Fruit fly (Drosophila melanogaster) whole organism, embryonic: ENCODE measurements around the gene CG43815.

ENCODE experiments used
- Atf-2 ChIP-seq: fragments of 200-800 bp; sonication (Bioruptor generic); optimal IDR thresholded peaks from 2 replicates; lab custom pipeline; 2016; ENCODE audit warnings: missing biosample characterization, missing genetic modification characterization
- Atf3 ChIP-seq: fragments of 200-800 bp; sonication (Bioruptor generic); optimal IDR thresholded peaks from 3 replicates; lab custom pipeline; 2016; ENCODE audit warnings: missing biosample characterization, missing genetic modification characterization
- CG10267 ChIP-seq: fragments of 200-800 bp; sonication (Bioruptor generic); optimal IDR thresholded peaks from 2 replicates; lab custom pipeline; 2018; ENCODE audit warnings: missing biosample characterization, mild to moderate bottlenecking, missing genetic modification characterization, moderate library complexity
- CG10565 ChIP-seq: fragments of 200-800 bp; sonication (Bioruptor generic); optimal IDR thresholded peaks from 3 replicates; lab custom pipeline; 2016; ENCODE audit warnings: missing biosample characterization, mild to moderate bottlenecking, missing genetic modification characterization
- CG11560 ChIP-seq: fragments of 200-800 bp; sonication (Bioruptor generic); IDR thresholded peaks from 3 replicates; pipeline ENCODE4 v1.3.6; 2022; ENCODE audit warnings: missing biosample characterization, missing genetic modification characterization
- CG12769 ChIP-seq: fragments of 200-800 bp; sonication (Bioruptor generic); optimal IDR thresholded peaks from 2 replicates; lab custom pipeline; 2019; ENCODE audit warnings: missing biosample characterization, mild to moderate bottlenecking, missing genetic modification characterization, moderate library complexity
- CG12942 ChIP-seq: fragments of 200-800 bp; sonication (Bioruptor generic); optimal IDR thresholded peaks from 3 replicates; lab custom pipeline; 2016; ENCODE audit warnings: missing biosample characterization, missing genetic modification characterization
- CG13894 ChIP-seq: fragments of 200-800 bp; sonication (Bioruptor generic); optimal IDR thresholded peaks from 3 replicates; lab custom pipeline; 2018; ENCODE audit warnings: missing biosample characterization, mild to moderate bottlenecking, missing genetic modification characterization, moderate library complexity
- CG14710 ChIP-seq: fragments of 200-800 bp; sonication (Bioruptor generic); optimal IDR thresholded peaks from 3 replicates; lab custom pipeline; 2019; ENCODE audit warnings: missing biosample characterization, mild to moderate bottlenecking, missing genetic modification characterization, moderate library complexity
- CG14860 ChIP-seq: fragments of 200-800 bp; sonication (Bioruptor generic); IDR thresholded peaks from 3 replicates; pipeline ENCODE4 v1.3.6; 2022; ENCODE audit warnings: missing biosample characterization, missing genetic modification characterization; ENCODE audit not compliant: partially characterized antibody
- CG17829 ChIP-seq: fragments of 200-800 bp; optimal IDR thresholded peaks from 2 replicates; lab custom pipeline; 2019; ENCODE audit warnings: missing biosample characterization, mild to moderate bottlenecking, missing genetic modification characterization, moderate library complexity
- CG1792 ChIP-seq: fragments of 200-800 bp; sonication (Bioruptor generic); optimal IDR thresholded peaks from 2 replicates; lab custom pipeline; 2016; ENCODE audit warnings: missing biosample characterization, missing genetic modification characterization
- CG18262 ChIP-seq: fragments of 200-800 bp; optimal IDR thresholded peaks from 3 replicates; lab custom pipeline; 2019; ENCODE audit warnings: missing biosample characterization, mild to moderate bottlenecking, missing genetic modification characterization, moderate library complexity
- CG18764 ChIP-seq: fragments of 200-800 bp; sonication (Bioruptor generic); optimal IDR thresholded peaks from 3 replicates; lab custom pipeline; 2016; ENCODE audit warnings: missing biosample characterization, missing genetic modification characterization
- CG2129 ChIP-seq: fragments of 200-800 bp; sonication (Bioruptor generic); IDR thresholded peaks from 2 replicates; pipeline ENCODE4 v1.3.6; 2022; ENCODE audit warnings: missing biosample characterization, missing genetic modification characterization; ENCODE audit not compliant: partially characterized antibody
- CG30020 ChIP-seq: fragments of 200-800 bp; optimal IDR thresholded peaks from 2 replicates; lab custom pipeline; 2019; ENCODE audit warnings: missing biosample characterization, mild to moderate bottlenecking, missing genetic modification characterization, moderate library complexity
- CG34376 ChIP-seq: fragments of 200-800 bp; sonication (Bioruptor generic); optimal IDR thresholded peaks from 2 replicates; lab custom pipeline; 2018; ENCODE audit warnings: missing biosample characterization, mild to moderate bottlenecking, missing genetic modification characterization
- CG4404 ChIP-seq: fragments of 200-800 bp; sonication (Bioruptor generic); IDR thresholded peaks from 2 replicates; pipeline ENCODE4 v1.3.6; 2022; ENCODE audit warnings: missing biosample characterization, missing genetic modification characterization
- CG7271 ChIP-seq: fragments of 200-800 bp; sonication (Bioruptor generic); optimal IDR thresholded peaks from 2 replicates; lab custom pipeline; 2018; ENCODE audit warnings: missing biosample characterization, mild to moderate bottlenecking, missing genetic modification characterization, moderate library complexity
- CG7928 ChIP-seq: fragments of 200-800 bp; sonication (Bioruptor generic); optimal IDR thresholded peaks from 2 replicates; lab custom pipeline; 2017; ENCODE audit warnings: missing biosample characterization, mild to moderate bottlenecking, missing genetic modification characterization
- CG8924 ChIP-seq: fragments of 200-800 bp; optimal IDR thresholded peaks from 3 replicates; lab custom pipeline; 2019; ENCODE audit warnings: missing biosample characterization, mild to moderate bottlenecking, missing genetic modification characterization, moderate library complexity
- CG9797 ChIP-seq: fragments of 200-800 bp; sonication (Bioruptor generic); optimal IDR thresholded peaks from 3 replicates; lab custom pipeline; 2018; ENCODE audit warnings: missing biosample characterization, mild to moderate bottlenecking, missing genetic modification characterization
- Deaf1 ChIP-seq: fragments of 200-800 bp; optimal IDR thresholded peaks from 3 replicates; lab custom pipeline; 2019; ENCODE audit warnings: missing biosample characterization, mild to moderate bottlenecking, missing genetic modification characterization, moderate library complexity
- Dfd ChIP-seq, 2 experiments: fragments of >200 bp; optimal IDR thresholded peaks; 2 replicates each; lab custom pipeline; 2017; ENCODE audit warnings: missing biosample characterization in 2 of 2, missing genetic modification characterization in 2 of 2
- Dll ChIP-seq: fragments of 200-800 bp; sonication (Bioruptor generic); IDR thresholded peaks from 4 replicates; pipeline ENCODE4 v1.3.6; 2022; ENCODE audit warnings: missing biosample characterization, missing genetic modification characterization; ENCODE audit not compliant: partially characterized antibody
- Ets97D ChIP-seq: fragments of 200-800 bp; sonication (Bioruptor generic); optimal IDR thresholded peaks from 3 replicates; lab custom pipeline; 2016; ENCODE audit warnings: missing biosample characterization, missing genetic modification characterization
- Hr51 ChIP-seq, 2 experiments: fragments of 200-800 bp; sonication (Bioruptor generic); optimal IDR thresholded peaks; 2 replicates in 1 of 2; 3 replicates in 1 of 2; lab custom pipeline; 2016 to 2018; ENCODE audit warnings: missing biosample characterization in 2 of 2, missing genetic modification characterization in 2 of 2, mild to moderate bottlenecking in 1 of 2, moderate library complexity in 1 of 2
- Mad ChIP-seq: fragments of 200-800 bp; sonication (Bioruptor generic); optimal IDR thresholded peaks from 2 replicates; lab custom pipeline; 2016; ENCODE audit warnings: missing biosample characterization, missing genetic modification characterization
- Mes4 ChIP-seq: fragments of 200-800 bp; sonication (Bioruptor generic); optimal IDR thresholded peaks from 2 replicates; lab custom pipeline; 2016; ENCODE audit warnings: missing biosample characterization, missing genetic modification characterization
- Nf-YB ChIP-seq: fragments of 200-800 bp; sonication (Bioruptor generic); optimal IDR thresholded peaks from 3 replicates; lab custom pipeline; 2019; ENCODE audit warnings: missing biosample characterization, mild to moderate bottlenecking, missing genetic modification characterization, moderate library complexity
- Rfx ChIP-seq: fragments of 200-800 bp; sonication (Bioruptor generic); IDR thresholded peaks from 2 replicates; pipeline ENCODE4 v1.3.6; 2022; ENCODE audit warnings: missing biosample characterization, missing genetic modification characterization
- Six4 ChIP-seq: fragments of 200-800 bp; sonication (Bioruptor generic); optimal IDR thresholded peaks from 2 replicates; lab custom pipeline; 2016; ENCODE audit warnings: missing biosample characterization, missing genetic modification characterization
- Usf ChIP-seq: fragments of 200-800 bp; sonication (Bioruptor generic); optimal IDR thresholded peaks from 2 replicates; lab custom pipeline; 2017; ENCODE audit warnings: missing genotype, missing biosample characterization, missing genetic modification characterization
- Xbp1 ChIP-seq: fragments of 200-800 bp; sonication (Bioruptor generic); optimal IDR thresholded peaks from 3 replicates; lab custom pipeline; 2016; ENCODE audit warnings: missing biosample characterization, mild to moderate bottlenecking, missing genetic modification characterization
- bbx ChIP-seq: fragments of 200-800 bp; sonication (Bioruptor generic); IDR thresholded peaks from 2 replicates; pipeline ENCODE4 v1.3.6; 2022; ENCODE audit warnings: missing biosample characterization, missing genetic modification characterization; ENCODE audit not compliant: partially characterized antibody
- disco-r ChIP-seq: fragments of 200-800 bp; sonication (Bioruptor generic); optimal IDR thresholded peaks from 2 replicates; lab custom pipeline; 2016; ENCODE audit warnings: missing biosample characterization, missing genetic modification characterization
- dmrt99B ChIP-seq: fragments of 200-800 bp; sonication (Bioruptor generic); optimal IDR thresholded peaks from 2 replicates; lab custom pipeline; 2018; ENCODE audit warnings: missing biosample characterization, mild to moderate bottlenecking, missing genetic modification characterization, moderate library complexity
- ftz-f1 ChIP-seq: fragments of 200-800 bp; sonication (Bioruptor generic); optimal IDR thresholded peaks from 2 replicates; lab custom pipeline; 2016; ENCODE audit warnings: missing biosample characterization, missing genetic modification characterization
- gro ChIP-seq: fragments of 200-800 bp; sonication (Bioruptor generic); optimal IDR thresholded peaks from 2 replicates; lab custom pipeline; 2016; ENCODE audit warnings: missing biosample characterization, missing genetic modification characterization
- gsb ChIP-seq: fragments of 200-800 bp; sonication (Bioruptor generic); IDR thresholded peaks from 2 replicates; pipeline ENCODE4 v1.3.6; 2022; ENCODE audit warnings: missing biosample characterization, missing genetic modification characterization
- kay ChIP-seq: fragments of 200-800 bp; sonication (Bioruptor generic); optimal IDR thresholded peaks from 2 replicates; lab custom pipeline; 2016; ENCODE audit warnings: missing biosample characterization, missing genetic modification characterization
- nmo ChIP-seq: fragments of 200-800 bp; sonication (Bioruptor generic); optimal IDR thresholded peaks from 2 replicates; lab custom pipeline; 2018; ENCODE audit warnings: missing biosample characterization, mild to moderate bottlenecking, missing genetic modification characterization, moderate library complexity
- pb ChIP-seq: fragments of 200-800 bp; sonication (Bioruptor generic); optimal IDR thresholded peaks from 3 replicates; lab custom pipeline; 2016; ENCODE audit warnings: missing biosample characterization, missing genetic modification characterization
- ro ChIP-seq: fragments of 200-800 bp; sonication (Bioruptor generic); IDR thresholded peaks from 2 replicates; pipeline ENCODE4 v1.3.6; 2022; ENCODE audit warnings: missing biosample characterization, missing genetic modification characterization
- sc ChIP-seq, 3 experiments: fragments of >200 bp in 2 of 3; fragments of 200-800 bp in 1 of 3; sonication (Bioruptor generic) in 1 of 3; optimal IDR thresholded peaks; 2 replicates in 2 of 3; 3 replicates in 1 of 3; lab custom pipeline; 2017; ENCODE audit warnings: mild to moderate bottlenecking in 1 of 3, missing biosample characterization in 1 of 3, missing genetic modification characterization in 1 of 3, missing genetic modification reagents in 1 of 3
- schlank ChIP-seq: fragments of 200-800 bp; sonication (Bioruptor generic); optimal IDR thresholded peaks from 2 replicates; lab custom pipeline; 2018; ENCODE audit warnings: missing biosample characterization, mild to moderate bottlenecking, missing genetic modification characterization
- sna ChIP-seq: fragments of 200-800 bp; sonication (Bioruptor generic); IDR thresholded peaks from 2 replicates; pipeline ENCODE4 v1.3.6; 2022; ENCODE audit warnings: missing biosample characterization, missing genetic modification characterization; ENCODE audit not compliant: partially characterized antibody
- wek ChIP-seq: fragments of 200-800 bp; sonication (Bioruptor generic); optimal IDR thresholded peaks from 3 replicates; lab custom pipeline; 2018; ENCODE audit warnings: missing biosample characterization, mild to moderate bottlenecking, missing genetic modification characterization, moderate library complexity
- zen ChIP-seq: fragments of 200-800 bp; sonication (Bioruptor generic); optimal IDR thresholded peaks from 3 replicates; lab custom pipeline; 2018; ENCODE audit warnings: missing biosample characterization, mild to moderate bottlenecking, missing genetic modification characterization, moderate library complexity

Gene CG43815

DNA sequence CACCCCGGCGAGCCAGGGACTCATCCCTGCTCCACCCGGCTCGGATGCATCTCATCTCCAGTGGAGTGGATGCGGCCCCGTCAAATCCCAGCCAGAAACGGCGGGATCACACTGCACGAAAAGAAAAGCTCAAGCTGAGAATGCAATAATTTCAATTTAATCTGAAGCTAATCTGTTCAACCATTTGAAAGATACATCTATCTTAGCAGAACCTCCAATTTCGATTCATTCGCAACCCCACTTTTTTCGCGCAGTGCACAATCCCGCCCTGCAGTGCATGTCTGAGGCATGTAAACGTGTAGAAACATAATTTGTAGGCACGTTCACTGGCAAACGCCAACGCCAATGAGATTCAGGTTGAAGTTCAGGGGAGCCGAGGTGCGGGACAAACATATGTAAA, 22.5 kb downstream of the CG43815 start (continued):
- TF ChIP-seq CG14860 (GFP tag; lab: Robert Waterston, UW) (no peak), Atf-2 (GFP tag; lab: Kevin White, UChicago) (no peak), Rfx (GFP tag; lab: Robert Waterston, UW) (peak; percentile 27; the same call in 1 of the 2 replicates), CG14710 (peak; percentile 51), CG4404 (GFP tag; lab: Robert Waterston, UW) (0 out of 2 replicates have a peak, but pooled peaks have one; percentile 11), bbx (GFP tag; lab: Robert Waterston, UW) (no peak), CG18764 (GFP tag; lab: Kevin White, UChicago) (peak; percentile 26), wek (no peak), CG13894 (tag; lab: Kevin White, UChicago) (no peak), dmrt99B (peak; percentile 63), Xbp1 (GFP tag; lab: Kevin White, UChicago) (peak; percentile 50), pb (GFP tag; lab: Kevin White, UChicago) (peak; percentile 31), kay (GFP tag; lab: Kevin White, UChicago) (no peak), CG2129 (no peak), CG7928 (GFP tag; lab: Kevin White, UChicago) (no peak), CG34376 (GFP tag; lab: Kevin White, UChicago) (no peak), Dfd (GFP tag; optimal IDR thresholded peaks at IDR 0.05; lab: Kevin White, UChicago) (no peak), CG9797 (GFP tag; lab: Kevin White, UChicago) (no peak), gsb (GFP tag; lab: Robert Waterston, UW) (no peak), Ets97D (GFP tag; lab: Kevin White, UChicago) (no peak), ro (GFP tag; lab: Robert Waterston, UW) (peak; percentile 38; the same call in 1 of the 2 replicates), CG18262 (tag; lab: Kevin White, UChicago) (peak; percentile 62), Dll (no peak), CG11560 (tag; lab: Robert Waterston, UW) (no peak), Deaf1 (tag; lab: Kevin White, UChicago) (no peak), Six4 (GFP tag; lab: Kevin White, UChicago) (peak; percentile 44), CG7271 (no peak), CG10565 (GFP tag; lab: Kevin White, UChicago) (no peak), Usf (GFP tag; lab: Kevin White, UChicago) (no peak), disco-r (no peak), Mad (GFP tag; lab: Kevin White, UChicago) (peak; percentile 18), CG30020 (no peak), zen (tag; lab: Kevin White, UChicago) (peak; percentile 40), CG10267 (peak; percentile 32), CG12942 (GFP tag; lab: Kevin White, UChicago) (no peak), sc (optimal IDR thresholded peaks at IDR 0.05; lab: Kevin White, UChicago) (no peak), sc (GFP tag; optimal IDR thresholded peaks at IDR 0.05; lab: Kevin White, UChicago) (peak; percentile 40), CG12769 (no peak), schlank (tag; lab: Kevin White, UChicago) (no peak), ftz-f1 (GFP tag; lab: Kevin White, UChicago) (no peak), nmo (GFP tag; lab: Kevin White, UChicago) (peak; percentile 52), CG1792 (no peak), Atf3 (GFP tag; lab: Kevin White, UChicago) (peak; percentile 27), CG8924 (tag; lab: Kevin White, UChicago) (no peak), sna (GFP tag; lab: Robert Waterston, UW) (no peak), Hr51 (GFP tag; optimal IDR thresholded peaks at IDR 0.05; lab: Kevin White, UChicago) (peak in 1 of 2 experiments; percentile 21), Mes4 (GFP tag; lab: Kevin White, UChicago) (no peak), Nf-YB (GFP tag; lab: Kevin White, UChicago) (peak; percentile 34), gro (GFP tag; lab: Kevin White, UChicago) (no peak), CG17829 (tag; lab: Kevin White, UChicago) (peak; percentile 56)
